Worm (Caenorhabditis elegans) whole organism, late embryonic: ENCODE data around the gene mob-1.

Experiments used
- che-1 ChIP-seq: sonication (generic microtip); optimal IDR thresholded peaks from 2 replicates; lab custom pipeline; 2016; ENCODE audit warnings: mild to moderate bottlenecking, missing genetic modification characterization, missing compliant biosample characterization
- fkh-6 ChIP-seq: sonication (generic microtip); optimal IDR thresholded peaks from 2 replicates; lab custom pipeline; 2016; ENCODE audit warnings: missing genetic modification characterization, missing compliant biosample characterization
- sox-4 ChIP-seq: sonication (generic microtip); optimal IDR thresholded peaks from 2 replicates; lab custom pipeline; 2017; ENCODE audit warnings: mild to moderate bottlenecking, missing genetic modification characterization, inconsistent platforms, missing compliant biosample characterization
- ztf-16 ChIP-seq: sonication (generic microtip); optimal IDR thresholded peaks from 2 replicates; lab custom pipeline; 2017; ENCODE audit warnings: missing genetic modification characterization, missing compliant biosample characterization

DNA sequence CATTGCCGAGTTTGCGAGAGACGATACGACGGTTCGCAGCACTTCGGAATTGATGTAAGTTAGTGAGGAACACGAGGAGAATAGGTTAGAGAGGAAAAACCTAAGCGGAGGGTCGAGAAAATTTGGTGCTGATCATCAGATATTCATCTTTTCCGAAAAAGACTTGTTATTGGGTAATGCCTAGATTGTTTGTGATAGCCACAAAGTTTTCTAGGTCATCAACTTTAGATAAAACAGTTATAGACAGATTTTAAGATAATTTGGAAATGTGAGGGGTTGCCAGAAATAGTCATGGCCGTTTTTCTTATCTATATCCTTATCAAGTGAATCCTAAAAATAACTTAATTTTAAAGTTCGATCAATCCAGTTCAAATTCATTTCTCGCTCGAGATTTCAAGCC lies 40.0 kb downstream of the mob-1 start:
- TF ChIP-seq sox-4 (tag; lab: Kevin White, UChicago) (no peak), ztf-16 (no peak), che-1 (tag; lab: Kevin White, UChicago) (no peak), fkh-6 (tag; lab: Kevin White, UChicago) (no peak)
